Fruit fly (Drosophila melanogaster) whole organism, embryonic: ENCODE results near the gene Tnpo.
A peak's percentile ranks its signal among the peaks of the same experiment; 100 is the strongest.

Experiments
- Blimp-1 ChIP-seq: fragments of 200-800 bp; sonication (Bioruptor generic); optimal IDR thresholded peaks from 3 replicates; lab custom pipeline; 2018; ENCODE audit warnings: missing biosample characterization, missing genetic modification characterization, mild to moderate bottlenecking, moderate library complexity, missing genetic modification reagents
- CG10431 ChIP-seq: fragments of 200-800 bp; sonication (Bioruptor generic); optimal IDR thresholded peaks from 3 replicates; lab custom pipeline; 2018; ENCODE audit warnings: missing biosample characterization, mild to moderate bottlenecking, missing genetic modification characterization
- CG10543 ChIP-seq: fragments of 200-800 bp; sonication (Bioruptor generic); optimal IDR thresholded peaks from 3 replicates; lab custom pipeline; 2017; ENCODE audit warnings: missing biosample characterization, mild to moderate bottlenecking, missing genetic modification characterization, moderate library complexity
- CG11085 ChIP-seq: fragments of 200-800 bp; sonication (Bioruptor generic); IDR thresholded peaks from 2 replicates; pipeline ENCODE4 v1.3.6; 2022; ENCODE audit warnings: missing biosample characterization, missing genetic modification characterization
- CG11456 ChIP-seq: fragments of 200-800 bp; sonication (Bioruptor generic); IDR thresholded peaks from 3 replicates; pipeline ENCODE4 v1.3.6; 2022; ENCODE audit warnings: missing biosample characterization, missing genetic modification characterization
- CG11723 ChIP-seq: fragments of 200-800 bp; sonication (Bioruptor generic); optimal IDR thresholded peaks from 2 replicates; lab custom pipeline; 2017; ENCODE audit warnings: missing biosample characterization, mild to moderate bottlenecking, missing genetic modification characterization
- CG12769 ChIP-seq: fragments of 200-800 bp; sonication (Bioruptor generic); optimal IDR thresholded peaks from 2 replicates; lab custom pipeline; 2019; ENCODE audit warnings: missing biosample characterization, mild to moderate bottlenecking, missing genetic modification characterization, moderate library complexity
- CG12942 ChIP-seq: fragments of 200-800 bp; sonication (Bioruptor generic); optimal IDR thresholded peaks from 3 replicates; lab custom pipeline; 2016; ENCODE audit warnings: missing biosample characterization, missing genetic modification characterization
- CG14667 ChIP-seq: fragments of 200-800 bp; sonication (Bioruptor generic); IDR thresholded peaks from 2 replicates; pipeline ENCODE4 v1.3.6; 2022; ENCODE audit warnings: missing biosample characterization, missing genetic modification characterization
- CG16863 ChIP-seq: fragments of 200-800 bp; sonication (Bioruptor generic); optimal IDR thresholded peaks from 3 replicates; lab custom pipeline; 2016; ENCODE audit warnings: missing biosample characterization, missing genetic modification characterization
- CG17385 ChIP-seq: fragments of 200-800 bp; sonication (Bioruptor generic); optimal IDR thresholded peaks from 3 replicates; lab custom pipeline; 2018; ENCODE audit warnings: missing biosample characterization, mild to moderate bottlenecking, missing genetic modification characterization
- CG17612 ChIP-seq: fragments of 200-800 bp; sonication (Bioruptor generic); IDR thresholded peaks from 2 replicates; pipeline ENCODE4 v1.3.6; 2022; ENCODE audit warnings: missing biosample characterization, missing genetic modification characterization
- CG17802 ChIP-seq: fragments of 200-800 bp; sonication (Bioruptor generic); optimal IDR thresholded peaks from 2 replicates; lab custom pipeline; 2018; ENCODE audit warnings: missing biosample characterization, mild to moderate bottlenecking, missing genetic modification characterization, moderate library complexity
- CG17912 ChIP-seq: fragments of 200-800 bp; sonication (Bioruptor generic); optimal IDR thresholded peaks from 2 replicates; lab custom pipeline; 2018; ENCODE audit warnings: missing biosample characterization, mild to moderate bottlenecking, missing genetic modification characterization
- CG1832 ChIP-seq: fragments of 200-800 bp; sonication (Bioruptor generic); optimal IDR thresholded peaks from 2 replicates; lab custom pipeline; 2017; ENCODE audit warnings: missing biosample characterization, mild to moderate bottlenecking, missing genetic modification characterization, inconsistent platforms
- CG30020 ChIP-seq: fragments of 200-800 bp; optimal IDR thresholded peaks from 2 replicates; lab custom pipeline; 2019; ENCODE audit warnings: missing biosample characterization, mild to moderate bottlenecking, missing genetic modification characterization, moderate library complexity
- CG32772 ChIP-seq: fragments of 200-800 bp; sonication (Bioruptor generic); IDR thresholded peaks from 2 replicates; pipeline ENCODE4 v1.3.6; 2022; ENCODE audit warnings: missing biosample characterization, missing genetic modification characterization
- CG3838 ChIP-seq: fragments of 200-800 bp; sonication (Bioruptor generic); optimal IDR thresholded peaks from 3 replicates; lab custom pipeline; 2016; ENCODE audit warnings: missing biosample characterization, missing genetic modification characterization
- CG4617 ChIP-seq: fragments of 200-800 bp; sonication (Bioruptor generic); optimal IDR thresholded peaks from 3 replicates; lab custom pipeline; 2016; ENCODE audit warnings: missing biosample characterization, missing genetic modification characterization, borderline replicate concordance
- CG4730 ChIP-seq: fragments of 200-800 bp; sonication (Bioruptor generic); IDR thresholded peaks from 2 replicates; pipeline ENCODE4 v1.3.6; 2022; ENCODE audit warnings: missing biosample characterization, missing genetic modification characterization
- CG7987 ChIP-seq: fragments of 200-800 bp; sonication (Bioruptor generic); optimal IDR thresholded peaks from 2 replicates; lab custom pipeline; 2018; ENCODE audit warnings: missing biosample characterization, mild to moderate bottlenecking, missing genetic modification characterization, moderate library complexity
- CG8089 ChIP-seq: fragments of 200-800 bp; sonication (Bioruptor generic); optimal IDR thresholded peaks from 3 replicates; lab custom pipeline; 2016; ENCODE audit warnings: missing biosample characterization, missing genetic modification characterization
- CG8478 ChIP-seq: fragments of >200 bp; optimal IDR thresholded peaks from 2 replicates; lab custom pipeline; 2018
- CG9215 ChIP-seq: fragments of 200-800 bp; sonication (Bioruptor generic); IDR thresholded peaks from 2 replicates; pipeline ENCODE4 v1.3.6; 2022; ENCODE audit warnings: missing biosample characterization, missing genetic modification characterization
- Chrac-16 ChIP-seq: fragments of 200-800 bp; sonication (Bioruptor generic); optimal IDR thresholded peaks from 3 replicates; lab custom pipeline; 2016; ENCODE audit warnings: missing biosample characterization, missing genetic modification characterization
- D ChIP-seq, 2 experiments: fragments of 200-800 bp in 1 of 2; fragments of >200 bp in 1 of 2; sonication (Bioruptor generic) in 1 of 2; optimal IDR thresholded peaks; 2 replicates in 1 of 2; 3 replicates in 1 of 2; lab custom pipeline; 2017; ENCODE audit warnings: mild to moderate bottlenecking in 1 of 2, missing biosample characterization in 1 of 2, missing genetic modification characterization in 1 of 2, missing genetic modification reagents in 1 of 2
- Dad ChIP-seq: fragments of 200-800 bp; sonication (Bioruptor generic); optimal IDR thresholded peaks from 3 replicates; lab custom pipeline; 2016; ENCODE audit warnings: missing biosample characterization, missing genetic modification characterization
- Elba2 ChIP-seq: fragments of 200-800 bp; sonication (Bioruptor generic); optimal IDR thresholded peaks from 3 replicates; lab custom pipeline; 2016; ENCODE audit warnings: missing biosample characterization, missing genetic modification characterization
- Gug ChIP-seq: fragments of 200-800 bp; sonication (Bioruptor generic); IDR thresholded peaks from 4 replicates; pipeline ENCODE4 v1.3.6; 2022; ENCODE audit warnings: missing biosample characterization, missing genetic modification characterization
- Hey ChIP-seq: fragments of 200-800 bp; sonication (Bioruptor generic); optimal IDR thresholded peaks from 3 replicates; lab custom pipeline; 2018; ENCODE audit warnings: missing biosample characterization, mild to moderate bottlenecking, missing genetic modification characterization
- Jarid2 ChIP-seq: fragments of 200-800 bp; sonication (Bioruptor generic); optimal IDR thresholded peaks from 3 replicates; lab custom pipeline; 2017; ENCODE audit warnings: mild to moderate bottlenecking, missing biosample characterization, missing genetic modification reagents, missing genetic modification characterization
- NFAT ChIP-seq: fragments of 200-800 bp; sonication (Bioruptor generic); IDR thresholded peaks from 2 replicates; pipeline ENCODE4 v1.3.6; 2022; ENCODE audit warnings: missing biosample characterization, missing genetic modification characterization
- Ptx1 ChIP-seq: fragments of 200-800 bp; sonication (Bioruptor generic); IDR thresholded peaks from 2 replicates; pipeline ENCODE4 v1.3.6; 2022; ENCODE audit warnings: missing biosample characterization, missing genetic modification characterization
- Sry-β ChIP-seq: fragments of 200-800 bp; sonication (Bioruptor generic); optimal IDR thresholded peaks from 2 replicates; lab custom pipeline; 2018; ENCODE audit warnings: missing biosample characterization, mild to moderate bottlenecking, missing genetic modification characterization, moderate library complexity
- Taf1 ChIP-seq: fragments of 200-800 bp; sonication (Bioruptor generic); IDR thresholded peaks from 2 replicates; pipeline ENCODE4 v1.3.6; 2022; ENCODE audit warnings: missing biosample characterization, missing genetic modification characterization
- abd-A ChIP-seq: fragments of 200-800 bp; sonication (Bioruptor generic); optimal IDR thresholded peaks from 3 replicates; lab custom pipeline; 2019; ENCODE audit warnings: missing biosample characterization, mild to moderate bottlenecking, missing genetic modification characterization, moderate library complexity
- ac ChIP-seq: fragments of 200-800 bp; sonication (Bioruptor generic); optimal IDR thresholded peaks from 3 replicates; lab custom pipeline; 2017; ENCODE audit warnings: missing biosample characterization, mild to moderate bottlenecking, missing genetic modification characterization
- chm ChIP-seq: fragments of 200-800 bp; sonication (Bioruptor generic); IDR thresholded peaks from 2 replicates; pipeline ENCODE4 v1.3.6; 2022; ENCODE audit warnings: missing biosample characterization, missing genetic modification characterization
- emc ChIP-seq: fragments of 200-800 bp; sonication (Bioruptor generic); optimal IDR thresholded peaks from 2 replicates; lab custom pipeline; 2016; ENCODE audit warnings: missing biosample characterization, missing genetic modification characterization
- esg ChIP-seq: fragments of 200-800 bp; sonication (Bioruptor generic); conservative IDR thresholded peaks from 2 replicates; pipeline ENCODE4 v1.3.6; 2022; ENCODE audit warnings: missing biosample characterization, missing genetic modification characterization
- gt ChIP-seq: fragments of 200-800 bp; sonication (Bioruptor generic); IDR thresholded peaks from 2 replicates; pipeline ENCODE4 v1.3.6; 2022; ENCODE audit warnings: missing biosample characterization, missing genetic modification characterization
- jing ChIP-seq: fragments of 200-800 bp; sonication (Bioruptor generic); optimal IDR thresholded peaks from 2 replicates; lab custom pipeline; 2018; ENCODE audit warnings: missing biosample characterization, mild to moderate bottlenecking, missing genetic modification characterization
- knrl ChIP-seq: fragments of 200-800 bp; sonication (Bioruptor generic); IDR thresholded peaks from 3 replicates; pipeline ENCODE4 v1.3.6; 2022; ENCODE audit warnings: missing biosample characterization, missing genetic modification characterization; ENCODE audit not compliant: partially characterized antibody
- lab ChIP-seq: fragments of 200-800 bp; sonication (Bioruptor generic); optimal IDR thresholded peaks from 3 replicates; lab custom pipeline; 2017; ENCODE audit warnings: missing biosample characterization, missing genetic modification characterization, mild to moderate bottlenecking, moderate library complexity, missing genetic modification reagents
- luna ChIP-seq: fragments of 200-800 bp; sonication (Bioruptor generic); optimal IDR thresholded peaks from 2 replicates; lab custom pipeline; 2016; ENCODE audit warnings: missing biosample characterization, missing genetic modification characterization
- mam ChIP-seq: fragments of 200-800 bp; sonication (Bioruptor generic); optimal IDR thresholded peaks from 3 replicates; lab custom pipeline; 2016; ENCODE audit warnings: missing biosample characterization, missing genetic modification characterization
- pan ChIP-seq, 4 experiments: fragments of >200 bp in 3 of 4; fragments of 200-800 bp in 1 of 4; sonication (Bioruptor generic) in 1 of 4; optimal IDR thresholded peaks in 3 of 4; IDR thresholded peaks in 1 of 4; 2 replicates each; pipeline versions ENCODE4 v1.3.6 to Lab custom; 2017 to 2022; ENCODE audit warnings: missing biosample characterization in 2 of 4, missing genetic modification characterization in 2 of 4, mixed read lengths in 1 of 4
- sd ChIP-seq: fragments of 200-800 bp; sonication (Bioruptor generic); optimal IDR thresholded peaks from 3 replicates; lab custom pipeline; 2018; ENCODE audit warnings: missing biosample characterization, mild to moderate bottlenecking, missing genetic modification characterization, moderate library complexity
- sens ChIP-seq: fragments of 200-800 bp; sonication (Bioruptor generic); peaks from one replicate; lab custom pipeline; 2016; ENCODE audit warnings: missing biosample characterization, missing genetic modification characterization
- stc ChIP-seq: fragments of 200-800 bp; sonication (Bioruptor generic); IDR thresholded peaks from 2 replicates; pipeline ENCODE4 v1.3.6; 2022; ENCODE audit warnings: missing biosample characterization, missing genetic modification characterization
- zfh1 ChIP-seq: fragments of 200-800 bp; sonication (Bioruptor generic); IDR thresholded peaks from 3 replicates; pipeline ENCODE4 v1.3.6; 2022; ENCODE audit warnings: missing biosample characterization, missing genetic modification characterization

Gene Tnpo

DNA sequence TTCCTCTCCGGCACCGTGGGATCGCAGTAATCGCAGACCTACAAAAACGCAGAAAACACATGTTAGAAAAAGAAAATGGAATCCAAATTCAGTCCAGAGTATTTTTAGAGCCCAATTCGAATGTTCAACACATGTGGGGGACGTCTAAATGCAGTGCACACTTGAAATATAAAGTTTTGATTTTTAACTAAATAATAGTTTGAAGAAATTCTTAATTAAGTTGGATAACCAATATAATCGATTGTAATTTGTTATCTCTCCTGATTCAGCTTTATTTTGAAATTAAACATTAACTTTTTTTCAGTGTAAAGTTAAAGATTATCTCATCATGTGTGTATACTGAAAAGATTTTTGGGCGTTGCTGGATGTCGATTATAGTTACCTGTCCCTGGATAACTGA is 23.9 kb downstream of the Tnpo start (continued):
- TF ChIP-seq CG12769 (tag; lab: Kevin White, UChicago) (no peak), pan (optimal IDR thresholded peaks at IDR 0.05; lab: Kevin White, UChicago) (no peak), pan (GFP tag; optimal IDR thresholded peaks at IDR 0.05 in 1 of 2, IDR thresholded peaks at IDR 0.05 in 1 of 2) (peak in 1 of 2 experiments; percentile 76), Hey (no peak), CG17802 (tag; lab: Kevin White, UChicago) (peak; percentile 16), CG4617 (no peak), jing (no peak), CG4730 (GFP tag; lab: Robert Waterston, UW) (peak; percentile 63), CG32772 (peak; percentile 45; the same call in 1 of the 2 replicates), Ptx1 (peak; percentile 78), gt (no peak), CG10543 (GFP tag; lab: Kevin White, UChicago) (no peak), sens (GFP tag; lab: Kevin White, UChicago) (peak; percentile 94), esg (GFP tag; lab: Robert Waterston, UW) (peak; percentile 66), CG10431 (no peak), CG16863 (peak; percentile 53), CG11085 (GFP tag; lab: Robert Waterston, UW) (no peak), Dad (peak; percentile 13), luna (GFP tag; lab: Kevin White, UChicago) (no peak), CG30020 (tag; lab: Kevin White, UChicago) (peak; percentile 5), CG11456 (GFP tag; lab: Robert Waterston, UW) (no peak), CG12942 (GFP tag; lab: Kevin White, UChicago) (peak; percentile 26), abd-A (no peak), Chrac-16 (GFP tag; lab: Kevin White, UChicago) (peak; percentile 63), Taf1 (GFP tag; lab: Robert Waterston, UW) (no peak), NFAT (no peak), CG9215 (no peak), sd (tag; lab: Kevin White, UChicago) (no peak), CG17385 (peak; percentile 65), CG14667 (GFP tag; lab: Robert Waterston, UW) (peak; percentile 54; the same call in 1 of the 2 replicates), ac (GFP tag; lab: Kevin White, UChicago) (no peak), Jarid2 (GFP tag; lab: Kevin White, UChicago) (no peak), stc (GFP tag; lab: Robert Waterston, UW) (peak; percentile 74; the same call in 1 of the 2 replicates), Gug (no peak), lab (peak; percentile 43), zfh1 (GFP tag; lab: Robert Waterston, UW) (peak; percentile 69; the same call in 2 of the 3 replicates), CG1832 (GFP tag; lab: Kevin White, UChicago) (no peak), mam (GFP tag; lab: Kevin White, UChicago) (no peak), knrl (GFP tag; lab: Robert Waterston, UW) (no peak), Sry-β (GFP tag; lab: Kevin White, UChicago) (no peak), CG17612 (GFP tag; lab: Robert Waterston, UW) (no peak), Elba2 (GFP tag; lab: Kevin White, UChicago) (no peak), emc (GFP tag; lab: Kevin White, UChicago) (no peak), CG8478 (no peak), CG11723 (GFP tag; lab: Kevin White, UChicago) (peak; percentile 17), Blimp-1 (GFP tag; lab: Kevin White, UChicago) (peak; percentile 80), D (optimal IDR thresholded peaks at IDR 0.05; lab: Kevin White, UChicago) (no peak), D (GFP tag; optimal IDR thresholded peaks at IDR 0.05; lab: Kevin White, UChicago) (peak; percentile 64), CG17912 (no peak), CG8089 (no peak), CG7987 (GFP tag; lab: Kevin White, UChicago) (no peak), CG3838 (no peak), chm (GFP tag; lab: Robert Waterston, UW) (peak; percentile 60)
